Fruit fly (Drosophila melanogaster) whole organism, wandering third instar larva: ENCODE results near the gene tobi.

ENCODE experiments used
- Abd-B ChIP-seq: fragments of >200 bp; optimal IDR thresholded peaks from 2 replicates; lab custom pipeline; 2017; ENCODE audit warnings: missing biosample characterization, missing genetic modification characterization
- CG32264 ChIP-seq: fragments of 200-800 bp; sonication (Bioruptor generic); optimal IDR thresholded peaks from 2 replicates; lab custom pipeline; 2016; ENCODE audit warnings: missing biosample characterization, missing genetic modification characterization
- CG9705 ChIP-seq: fragments of 200-800 bp; sonication (Bioruptor generic); optimal IDR thresholded peaks from 2 replicates; lab custom pipeline; 2018; ENCODE audit warnings: missing biosample characterization, mild to moderate bottlenecking, missing genetic modification characterization
- CrebA ChIP-seq: fragments of 200-800 bp; sonication (Bioruptor generic); optimal IDR thresholded peaks from 2 replicates; lab custom pipeline; 2016; ENCODE audit warnings: missing biosample characterization, mild to moderate bottlenecking, missing genetic modification characterization, borderline replicate concordance
- Dfd ChIP-seq: fragments of >200 bp; optimal IDR thresholded peaks from 2 replicates; lab custom pipeline; 2017; ENCODE audit warnings: missing biosample characterization, missing genetic modification characterization
- Dif ChIP-seq: fragments of 200-275, 200-300 bp; sonication (Bioruptor generic); optimal IDR thresholded peaks from 2 replicates; lab custom pipeline; 2018; ENCODE audit warnings: missing biosample characterization, missing genetic modification characterization; ENCODE audit not compliant: partially characterized antibody
- GATAd ChIP-seq: sonication (Bioruptor generic); optimal IDR thresholded peaks from 2 replicates; lab custom pipeline; 2016; ENCODE audit warnings: missing biosample characterization, missing genetic modification characterization
- HLH106 ChIP-seq: fragments of 200-800 bp; optimal IDR thresholded peaks from 3 replicates; lab custom pipeline; 2019; ENCODE audit warnings: missing biosample characterization, mild to moderate bottlenecking, missing genetic modification characterization, moderate library complexity
- Hnf4 ChIP-seq: fragments of 200-800 bp; sonication (Bioruptor generic); optimal IDR thresholded peaks from 2 replicates; lab custom pipeline; 2016; ENCODE audit warnings: missing biosample characterization, mild to moderate bottlenecking, missing genetic modification characterization
- Hr83 ChIP-seq: fragments of 200-300 bp; sonication (Bioruptor generic); optimal IDR thresholded peaks from 2 replicates; lab custom pipeline; 2016; ENCODE audit warnings: missing biosample characterization, mild to moderate bottlenecking, missing genetic modification characterization, moderate library complexity; ENCODE audit not compliant: poor library complexity, severe bottlenecking
- Jra ChIP-seq: sonication (Bioruptor generic); optimal IDR thresholded peaks from 2 replicates; lab custom pipeline; 2016; ENCODE audit warnings: missing biosample characterization, missing genetic modification characterization
- Mio ChIP-seq: sonication (Bioruptor generic); optimal IDR thresholded peaks from 2 replicates; lab custom pipeline; 2016; ENCODE audit warnings: missing biosample characterization, missing genetic modification characterization
- Myc ChIP-seq: fragments of >200 bp; optimal IDR thresholded peaks from 2 replicates; lab custom pipeline; 2017
- OdsH ChIP-seq: fragments of 200-800 bp; sonication (Bioruptor generic); optimal IDR thresholded peaks from 2 replicates; lab custom pipeline; 2016; ENCODE audit warnings: missing biosample characterization, mild to moderate bottlenecking, missing genetic modification characterization
- Rel ChIP-seq, 2 experiments: fragments of 200-800 bp; sonication (Bioruptor generic) in 1 of 2; optimal IDR thresholded peaks; 2 replicates in 1 of 2; 3 replicates in 1 of 2; lab custom pipeline; 2016 to 2019; ENCODE audit warnings: mild to moderate bottlenecking in 2 of 2, missing biosample characterization in 2 of 2, missing genetic modification characterization in 2 of 2, moderate library complexity in 1 of 2
- Sp1 ChIP-seq: fragments of 200-800 bp; sonication (Bioruptor generic); optimal IDR thresholded peaks from 3 replicates; lab custom pipeline; 2019; ENCODE audit warnings: missing biosample characterization, mild to moderate bottlenecking, missing genetic modification characterization, moderate library complexity
- Vsx2 ChIP-seq: fragments of 200-300, 225-300 bp; sonication (Bioruptor generic); optimal IDR thresholded peaks from 2 replicates; lab custom pipeline; 2018; ENCODE audit warnings: missing biosample characterization, missing genetic modification characterization; ENCODE audit not compliant: partially characterized antibody
- dl ChIP-seq, 2 experiments: fragments of 175-275, 200-275 bp in 1 of 2; fragments of 200-275 bp in 1 of 2; sonication (Bioruptor generic); optimal IDR thresholded peaks; lab custom pipeline; 2018; ENCODE audit warnings: mild to moderate bottlenecking in 2 of 2, missing biosample characterization in 2 of 2, missing genetic modification characterization in 2 of 2, moderate library complexity in 2 of 2; ENCODE audit not compliant: partially characterized antibody in 2 of 2, insufficient read depth in 1 of 2
- dmrt93B ChIP-seq: fragments of 200-800 bp; sonication (Bioruptor generic); optimal IDR thresholded peaks from 2 replicates; lab custom pipeline; 2018; ENCODE audit warnings: missing biosample characterization, mild to moderate bottlenecking, missing genetic modification characterization
- dsf ChIP-seq: sonication (Bioruptor generic); optimal IDR thresholded peaks from 2 replicates; lab custom pipeline; 2016; ENCODE audit warnings: missing biosample characterization, missing genetic modification characterization, borderline replicate concordance
- ey ChIP-seq: fragments of 200-800 bp; sonication (Bioruptor generic); optimal IDR thresholded peaks from 2 replicates; lab custom pipeline; 2016; ENCODE audit warnings: missing biosample characterization, missing genetic modification characterization
- foxo ChIP-seq, 2 experiments: fragments of 200-800 bp; sonication (Bioruptor generic); optimal IDR thresholded peaks; 2 replicates in 1 of 2; 3 replicates in 1 of 2; lab custom pipeline; 2016 to 2017; ENCODE audit warnings: missing biosample characterization in 2 of 2, missing genetic modification characterization in 2 of 2
- fru ChIP-seq: fragments of 200-800 bp; sonication (Bioruptor generic); optimal IDR thresholded peaks from 3 replicates; lab custom pipeline; 2016; ENCODE audit warnings: missing biosample characterization, mild to moderate bottlenecking, missing genetic modification characterization
- h ChIP-seq: fragments of 200-800 bp; sonication (Bioruptor generic); optimal IDR thresholded peaks from 3 replicates; lab custom pipeline; 2016; ENCODE audit warnings: missing biosample characterization, mild to moderate bottlenecking, missing genetic modification characterization
- jim ChIP-seq: fragments of 175-275, 200-325 bp; sonication (Bioruptor generic); optimal IDR thresholded peaks from 2 replicates; lab custom pipeline; 2016; ENCODE audit warnings: missing biosample characterization, mild to moderate bottlenecking, missing genetic modification characterization
- lola ChIP-seq: fragments of >200 bp; optimal IDR thresholded peaks from 2 replicates; lab custom pipeline; 2017; ENCODE audit warnings: missing biosample characterization, missing genetic modification characterization
- pan ChIP-seq: fragments of >200 bp; optimal IDR thresholded peaks from 2 replicates; lab custom pipeline; 2017
- psq ChIP-seq: fragments of 200-800 bp; sonication (Bioruptor generic); optimal IDR thresholded peaks from 3 replicates; lab custom pipeline; 2017; ENCODE audit warnings: missing biosample characterization, mild to moderate bottlenecking, missing genetic modification characterization, moderate library complexity
- rgr ChIP-seq: fragments of 200-800 bp; sonication (Bioruptor generic); optimal IDR thresholded peaks from 3 replicates; lab custom pipeline; 2016; ENCODE audit warnings: missing biosample characterization, mild to moderate bottlenecking, missing genetic modification characterization
- sage ChIP-seq: fragments of 200-800 bp; sonication (Bioruptor generic); optimal IDR thresholded peaks from 2 replicates; lab custom pipeline; 2016; ENCODE audit warnings: missing biosample characterization, mild to moderate bottlenecking, missing genetic modification characterization
- tai ChIP-seq: sonication (Bioruptor generic); optimal IDR thresholded peaks from 2 replicates; lab custom pipeline; 2016; ENCODE audit warnings: missing biosample characterization, missing genetic modification characterization
- usp ChIP-seq: fragments of >200 bp; optimal IDR thresholded peaks from 2 replicates; lab custom pipeline; 2017; ENCODE audit warnings: missing biosample characterization, missing genetic modification characterization
- woc ChIP-seq: sonication (Bioruptor generic); optimal IDR thresholded peaks from 2 replicates; lab custom pipeline; 2016; ENCODE audit warnings: missing biosample characterization, mild to moderate bottlenecking, missing genetic modification characterization

tobi gene

dm6 chr3R:25346899-25347298 is at the start of gene tobi:
Gene tobi (minus strand): TSS chr3R:25346921.
- TF ChIP-seq rgr (GFP tag; lab: Kevin White, UChicago) = no peak
- TF ChIP-seq Rel (GFP tag; optimal IDR thresholded peaks at IDR 0.05; lab: Kevin White, UChicago) = no peak
- no peak for TF ChIP-seq Rel (tag; optimal IDR thresholded peaks at IDR 0.05; lab: Kevin White, UChicago)
- no peak for TF ChIP-seq dl (GFP tag; optimal IDR thresholded peaks at IDR 0.05; lab: Kevin White, UChicago; ENCODE audit: insufficient read depth in 1 of 2, partially characterized antibody in 2 of 2)
- no peak for TF ChIP-seq CG9705 (GFP tag; lab: Kevin White, UChicago)
- TF ChIP-seq woc = no peak
- no peak for TF ChIP-seq ey
- TF ChIP-seq lola (GFP tag; lab: Kevin White, UChicago) = no peak
- TF ChIP-seq h = no peak
- TF ChIP-seq jim (GFP tag; lab: Kevin White, UChicago) = no peak
- no peak for TF ChIP-seq fru (GFP tag; lab: Kevin White, UChicago)
- TF ChIP-seq Mio (GFP tag; lab: Kevin White, UChicago) = no peak
- TF ChIP-seq Vsx2 = no peak
- no peak for TF ChIP-seq psq
- TF ChIP-seq Sp1 (GFP tag; lab: Kevin White, UChicago) = no peak
- no peak for TF ChIP-seq Myc (lab: Kevin White, UChicago)
- no peak for TF ChIP-seq GATAd

DNA sequence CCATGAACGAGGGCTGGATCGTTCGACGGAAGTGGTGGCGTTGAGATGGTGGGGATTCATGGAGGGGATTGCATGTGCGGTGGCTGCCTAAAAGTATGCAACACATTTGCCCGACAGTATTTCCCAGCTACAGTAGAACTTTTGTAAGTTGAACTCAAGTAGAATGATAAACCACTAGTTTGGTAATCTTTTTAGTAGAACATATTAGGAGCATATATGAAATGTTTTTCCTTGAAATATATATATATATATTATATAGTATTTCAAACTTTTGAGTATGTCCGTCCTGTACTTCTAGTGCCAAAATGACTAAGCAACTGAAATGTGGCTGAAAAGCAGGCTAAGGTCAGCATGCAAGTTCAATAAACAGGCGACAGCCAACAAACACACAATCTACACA is 41.8 kb upstream of the tobi start:
- TF ChIP-seq OdsH (GFP tag; lab: Kevin White, UChicago) = no peak
- TF ChIP-seq CG9705 (GFP tag; lab: Kevin White, UChicago) = no peak
- no peak for TF ChIP-seq Mio (GFP tag; lab: Kevin White, UChicago)
- no peak for TF ChIP-seq Hr83 (GFP tag; lab: Kevin White, UChicago)
- no peak for TF ChIP-seq Vsx2
- TF ChIP-seq HLH106 = no peak
- TF ChIP-seq woc = no peak
- TF ChIP-seq dl (GFP tag; optimal IDR thresholded peaks at IDR 0.05; lab: Kevin White, UChicago; ENCODE audit: insufficient read depth in 1 of 2, partially characterized antibody in 2 of 2) = no peak
- no peak for TF ChIP-seq Dfd (GFP tag; lab: Kevin White, UChicago)

DNA sequence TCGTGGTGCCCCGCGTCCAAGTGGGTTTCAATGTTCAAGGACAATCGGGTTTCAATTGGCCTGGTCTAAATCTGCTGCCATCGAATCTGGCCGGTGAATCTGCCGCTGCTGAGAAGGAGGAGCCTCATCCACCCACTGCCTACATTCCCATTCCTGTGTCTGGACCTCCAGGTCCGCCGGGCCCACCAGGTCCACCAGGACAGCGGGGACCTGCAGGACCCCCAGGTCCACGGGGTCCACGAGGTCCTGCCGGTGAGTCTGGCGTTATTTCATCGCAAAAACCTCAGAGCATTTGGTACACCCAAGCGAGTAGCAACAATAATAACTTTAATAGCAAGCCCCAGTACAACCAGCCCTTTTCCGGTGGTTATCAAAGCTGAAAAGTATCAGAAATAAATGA is 37.5 kb upstream of the tobi start:
- no peak for TF ChIP-seq Rel (GFP tag; optimal IDR thresholded peaks at IDR 0.05; lab: Kevin White, UChicago)
- no peak for TF ChIP-seq Rel (tag; optimal IDR thresholded peaks at IDR 0.05; lab: Kevin White, UChicago)
- peak; percentile 99 for TF ChIP-seq Dfd (GFP tag; lab: Kevin White, UChicago)

- TF ChIP-seq psq = no peak
- no peak for TF ChIP-seq Abd-B (GFP tag; lab: Kevin White, UChicago)
- TF ChIP-seq HLH106 = no peak
- TF ChIP-seq Myc (lab: Kevin White, UChicago) = no peak
- no peak for TF ChIP-seq jim (GFP tag; lab: Kevin White, UChicago)
- TF ChIP-seq CG9705 (GFP tag; lab: Kevin White, UChicago) = no peak
- TF ChIP-seq h = no peak
- TF ChIP-seq Jra (GFP tag; lab: Kevin White, UChicago) = no peak
- no peak for TF ChIP-seq Hnf4 (GFP tag; lab: Kevin White, UChicago)
- no peak for TF ChIP-seq ey
- no peak for TF ChIP-seq OdsH (GFP tag; lab: Kevin White, UChicago)
- no peak for TF ChIP-seq Sp1 (GFP tag; lab: Kevin White, UChicago)
- no peak for TF ChIP-seq Hr83 (GFP tag; lab: Kevin White, UChicago)
- no peak for TF ChIP-seq dl (GFP tag; optimal IDR thresholded peaks at IDR 0.05; lab: Kevin White, UChicago; ENCODE audit: insufficient read depth in 1 of 2, partially characterized antibody in 2 of 2)
- TF ChIP-seq dmrt93B = no peak
- no peak for TF ChIP-seq Dfd (GFP tag; lab: Kevin White, UChicago)
Measured at dm6 chr3R:25383400-25383799, 36.7 kb upstream of the tobi start, which contains the start of gene CG31437. Gene CG31437 (plus strand): TSS chr3R:25383700.

dm6 chr3R:25382681-25383080 is 36.0 kb upstream of the tobi start, which contains the start of gene alrm:
Gene alrm (minus strand): TSS chr3R:25382781.
- no peak for TF ChIP-seq dmrt93B
- no peak for TF ChIP-seq lola (GFP tag; lab: Kevin White, UChicago)
- no peak for TF ChIP-seq HLH106
- no peak for TF ChIP-seq pan (lab: Kevin White, UChicago)
- no peak for TF ChIP-seq Hnf4 (GFP tag; lab: Kevin White, UChicago)
- no peak for TF ChIP-seq GATAd
- no peak for TF ChIP-seq usp
- TF ChIP-seq dsf (GFP tag; lab: Kevin White, UChicago) = no peak
- TF ChIP-seq CrebA (GFP tag; lab: Kevin White, UChicago) = no peak
- TF ChIP-seq dl (GFP tag; optimal IDR thresholded peaks at IDR 0.05; lab: Kevin White, UChicago; ENCODE audit: insufficient read depth in 1 of 2, partially characterized antibody in 2 of 2) = no peak
- no peak for TF ChIP-seq h
- TF ChIP-seq Dfd (GFP tag; lab: Kevin White, UChicago) = no peak
- no peak for TF ChIP-seq Myc (lab: Kevin White, UChicago)
- TF ChIP-seq sage (GFP tag; lab: Kevin White, UChicago) = no peak
- no peak for TF ChIP-seq CG9705 (GFP tag; lab: Kevin White, UChicago)
- TF ChIP-seq tai (GFP tag; lab: Kevin White, UChicago) = no peak
- TF ChIP-seq Dif (GFP tag; lab: Kevin White, UChicago) = no peak
- no peak for TF ChIP-seq foxo (GFP tag; optimal IDR thresholded peaks at IDR 0.05; lab: Kevin White, UChicago)
- TF ChIP-seq CG32264 (GFP tag; lab: Kevin White, UChicago) = no peak
